Fruit fly (Drosophila melanogaster) whole organism, adult: ENCODE data around the gene CG4382.

Source experiments
- CG14711 ChIP-seq: fragments of 200-800 bp; sonication (Bioruptor generic); optimal IDR thresholded peaks from 2 replicates; lab custom pipeline; 2018; ENCODE audit warnings: missing biosample characterization, mild to moderate bottlenecking, missing genetic modification characterization, moderate library complexity
- CG7045 ChIP-seq: fragments of 200-800 bp; sonication (Bioruptor generic); optimal IDR thresholded peaks from 2 replicates; lab custom pipeline; 2017; ENCODE audit warnings: missing biosample characterization, mild to moderate bottlenecking, missing genetic modification characterization
- CG7101 ChIP-seq: fragments of 200-800 bp; sonication (Bioruptor generic); optimal IDR thresholded peaks from 2 replicates; lab custom pipeline; 2018; ENCODE audit warnings: missing biosample characterization, mild to moderate bottlenecking, missing genetic modification characterization, moderate library complexity
- cic ChIP-seq: fragments of 200-800 bp; sonication (Bioruptor generic); optimal IDR thresholded peaks from 2 replicates; lab custom pipeline; 2017; ENCODE audit warnings: missing biosample characterization, mild to moderate bottlenecking, missing genetic modification characterization, moderate library complexity
- cnc ChIP-seq, 2 experiments: fragments of >200 bp; optimal IDR thresholded peaks; 2 replicates each; lab custom pipeline; 2017

- no peak for TF ChIP-seq CG7101 (tag; lab: Kevin White, UChicago)
- TF ChIP-seq cnc (optimal IDR thresholded peaks at IDR 0.05; lab: Kevin White, UChicago), result no peak
- no peak for TF ChIP-seq CG7045 (GFP tag; lab: Kevin White, UChicago)
- no peak for TF ChIP-seq cic (GFP tag; lab: Kevin White, UChicago)
- no peak for TF ChIP-seq CG14711 (tag; lab: Kevin White, UChicago)
These were observed 548 bp upstream of the CG4382 start for dm6 chr2L:9601220-9601619.
